Fruit fly (Drosophila melanogaster): Measurements from ENCODE around the gene CG14864.

DNA sequence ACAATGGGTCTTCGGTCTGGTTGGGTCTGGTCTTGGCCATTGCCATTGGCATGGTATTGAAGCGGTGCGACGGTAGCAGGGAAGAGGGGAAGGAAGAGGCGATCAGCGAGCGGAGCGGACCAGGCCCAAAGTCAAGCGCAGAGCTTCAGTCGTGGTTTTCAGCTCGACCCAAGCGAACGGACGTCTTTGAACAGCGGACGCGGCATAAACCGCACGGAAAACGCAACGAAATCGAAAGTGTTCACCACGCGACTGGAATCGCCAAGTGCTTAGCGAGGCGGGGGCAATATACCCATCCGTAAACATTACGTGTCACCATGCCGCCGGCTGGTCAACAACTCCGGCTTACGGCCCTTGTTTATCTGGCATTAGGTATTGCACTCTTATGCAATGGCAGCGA is 48.0 kb upstream of the CG14864 start, which contains the start of gene CG14866:
- TF ChIP-seq hkb (optimal IDR thresholded peaks at IDR 0.05) (no peak), hkb (GFP tag; IDR thresholded peaks at IDR 0.05) (no peak), chm (GFP tag; IDR thresholded peaks at IDR 0.05) (no peak), CHES-1-like (GFP tag; optimal IDR thresholded peaks at IDR 0.05) (no peak), Blimp-1 (GFP tag; optimal IDR thresholded peaks at IDR 0.05) (peak; percentile 85), gce (GFP tag; IDR thresholded peaks at IDR 0.05) (no peak), Dp (GFP tag; optimal IDR thresholded peaks at IDR 0.05) (no peak)

Data from whole organism, embryonic.